Fruit fly (Drosophila melanogaster) whole organism, embryonic: ENCODE measurements around the gene dachs.

Experiments
- B-H2 ChIP-seq: fragments of 200-800 bp; sonication (Bioruptor generic); optimal IDR thresholded peaks from 2 replicates; lab custom pipeline; 2018; ENCODE audit warnings: missing biosample characterization, mild to moderate bottlenecking, missing genetic modification characterization
- CG10274 ChIP-seq: fragments of 200-800 bp; sonication (Bioruptor generic); optimal IDR thresholded peaks from 3 replicates; lab custom pipeline; 2017; ENCODE audit warnings: missing biosample characterization, mild to moderate bottlenecking, missing genetic modification characterization
- CG12104 ChIP-seq: fragments of 200-800 bp; sonication (Bioruptor generic); optimal IDR thresholded peaks from 3 replicates; lab custom pipeline; 2016; ENCODE audit warnings: missing biosample characterization, missing genetic modification characterization
- CG12219 ChIP-seq: fragments of 200-800 bp; sonication (Bioruptor generic); optimal IDR thresholded peaks from 3 replicates; lab custom pipeline; 2018; ENCODE audit warnings: missing biosample characterization, mild to moderate bottlenecking, missing genetic modification characterization
- CG12942 ChIP-seq: fragments of 200-800 bp; sonication (Bioruptor generic); optimal IDR thresholded peaks from 3 replicates; lab custom pipeline; 2016; ENCODE audit warnings: missing biosample characterization, missing genetic modification characterization
- CG13894 ChIP-seq: fragments of 200-800 bp; sonication (Bioruptor generic); optimal IDR thresholded peaks from 3 replicates; lab custom pipeline; 2018; ENCODE audit warnings: missing biosample characterization, mild to moderate bottlenecking, missing genetic modification characterization, moderate library complexity
- CG14050 ChIP-seq: fragments of 200-800 bp; sonication (Bioruptor generic); IDR thresholded peaks from 3 replicates; pipeline ENCODE4 v1.3.6; 2022; ENCODE audit warnings: missing biosample characterization, missing genetic modification characterization
- CG14667 ChIP-seq: fragments of 200-800 bp; sonication (Bioruptor generic); IDR thresholded peaks from 2 replicates; pipeline ENCODE4 v1.3.6; 2022; ENCODE audit warnings: missing biosample characterization, missing genetic modification characterization
- CG14965 ChIP-seq: fragments of 200-800 bp; sonication (Bioruptor generic); optimal IDR thresholded peaks from 2 replicates; lab custom pipeline; 2016; ENCODE audit warnings: missing biosample characterization, missing genetic modification characterization, borderline replicate concordance
- CG1602 ChIP-seq: fragments of 200-800 bp; sonication (Bioruptor generic); optimal IDR thresholded peaks from 3 replicates; lab custom pipeline; 2016; ENCODE audit warnings: missing biosample characterization, missing genetic modification characterization
- CG17829 ChIP-seq: fragments of 200-800 bp; optimal IDR thresholded peaks from 2 replicates; lab custom pipeline; 2019; ENCODE audit warnings: missing biosample characterization, mild to moderate bottlenecking, missing genetic modification characterization, moderate library complexity
- CG2712 ChIP-seq: fragments of 200-800 bp; optimal IDR thresholded peaks from 3 replicates; lab custom pipeline; 2019; ENCODE audit warnings: missing biosample characterization, mild to moderate bottlenecking, missing genetic modification characterization, moderate library complexity
- CG4707 ChIP-seq: fragments of 200-800 bp; sonication (Bioruptor generic); optimal IDR thresholded peaks from 2 replicates; lab custom pipeline; 2018; ENCODE audit warnings: missing biosample characterization, mild to moderate bottlenecking, missing genetic modification characterization, moderate library complexity
- CG5180 ChIP-seq: fragments of 200-800 bp; sonication (Bioruptor generic); optimal IDR thresholded peaks from 3 replicates; lab custom pipeline; 2017; ENCODE audit warnings: missing biosample characterization, missing genetic modification characterization, mild to moderate bottlenecking, moderate library complexity, missing genetic modification reagents
- CG6683 ChIP-seq: fragments of 200-800 bp; sonication (Bioruptor generic); optimal IDR thresholded peaks from 2 replicates; lab custom pipeline; 2017; ENCODE audit warnings: missing biosample characterization, mild to moderate bottlenecking, missing genetic modification characterization, missing genetic modification reagents
- CG9215 ChIP-seq: fragments of 200-800 bp; sonication (Bioruptor generic); IDR thresholded peaks from 2 replicates; pipeline ENCODE4 v1.3.6; 2022; ENCODE audit warnings: missing biosample characterization, missing genetic modification characterization
- CG9609 ChIP-seq: fragments of 200-800 bp; sonication (Bioruptor generic); optimal IDR thresholded peaks from 3 replicates; lab custom pipeline; 2016; ENCODE audit warnings: missing biosample characterization, missing genetic modification characterization
- CG9727 ChIP-seq: fragments of 200-800 bp; sonication (Bioruptor generic); optimal IDR thresholded peaks from 3 replicates; lab custom pipeline; 2017; ENCODE audit warnings: missing biosample characterization, mild to moderate bottlenecking, missing genetic modification characterization
- D19A ChIP-seq: fragments of 200-800 bp; optimal IDR thresholded peaks from 3 replicates; lab custom pipeline; 2019; ENCODE audit warnings: missing biosample characterization, mild to moderate bottlenecking, missing genetic modification characterization, moderate library complexity
- Dip2 ChIP-seq: fragments of 200-800 bp; sonication (Bioruptor generic); IDR thresholded peaks from 2 replicates; pipeline ENCODE4 v1.3.6; 2022; ENCODE audit warnings: missing biosample characterization, missing genetic modification characterization
- GATAe ChIP-seq: fragments of 200-800 bp; sonication (Bioruptor generic); conservative IDR thresholded peaks from 2 replicates; pipeline ENCODE4 v1.3.6; 2022; ENCODE audit warnings: missing biosample characterization, missing genetic modification characterization
- Hand ChIP-seq: fragments of 200-800 bp; sonication (Bioruptor generic); optimal IDR thresholded peaks from 2 replicates; lab custom pipeline; 2017; ENCODE audit warnings: mild to moderate bottlenecking, missing biosample characterization, missing genetic modification reagents, missing genetic modification characterization
- HmgD ChIP-seq: fragments of 200-800 bp; sonication (Bioruptor generic); optimal IDR thresholded peaks from 3 replicates; lab custom pipeline; 2016; ENCODE audit warnings: missing biosample characterization, missing genetic modification characterization
- Hsf ChIP-seq: fragments of 200-800 bp; sonication (Bioruptor generic); optimal IDR thresholded peaks from 3 replicates; lab custom pipeline; 2016; ENCODE audit warnings: missing biosample characterization, missing genetic modification characterization
- NK7.1 ChIP-seq: fragments of 200-800 bp; sonication (Bioruptor generic); optimal IDR thresholded peaks from 3 replicates; lab custom pipeline; 2016; ENCODE audit warnings: missing biosample characterization, missing genetic modification characterization
- Pdp1 ChIP-seq, 2 experiments: fragments of 200-800 bp; sonication (Bioruptor generic); optimal IDR thresholded peaks; 3 replicates each; lab custom pipeline; 2016; ENCODE audit warnings: missing biosample characterization in 2 of 2, missing genetic modification characterization in 2 of 2, mild to moderate bottlenecking in 1 of 2, moderate library complexity in 1 of 2
- Side ChIP-seq: fragments of 200-800 bp; sonication (Bioruptor generic); optimal IDR thresholded peaks from 2 replicates; lab custom pipeline; 2016; ENCODE audit warnings: missing biosample characterization, missing genetic modification characterization
- Spps ChIP-seq: fragments of 200-800 bp; sonication (Bioruptor generic); optimal IDR thresholded peaks from 2 replicates; lab custom pipeline; 2018; ENCODE audit warnings: missing biosample characterization, mild to moderate bottlenecking, missing genetic modification characterization
- Usf ChIP-seq: fragments of 200-800 bp; sonication (Bioruptor generic); optimal IDR thresholded peaks from 2 replicates; lab custom pipeline; 2017; ENCODE audit warnings: missing genotype, missing biosample characterization, missing genetic modification characterization
- Vsx1 ChIP-seq: fragments of 200-800 bp; sonication (Bioruptor generic); optimal IDR thresholded peaks from 2 replicates; lab custom pipeline; 2017; ENCODE audit warnings: missing biosample characterization, mild to moderate bottlenecking, missing genetic modification characterization, missing genetic modification reagents
- ara ChIP-seq: fragments of 200-800 bp; sonication (Bioruptor generic); IDR thresholded peaks from 2 replicates; pipeline ENCODE4 v1.3.6; 2022; ENCODE audit warnings: missing biosample characterization, missing genetic modification characterization
- ash1 ChIP-seq: fragments of 200-800 bp; sonication (Bioruptor generic); optimal IDR thresholded peaks from 2 replicates; lab custom pipeline; 2018; ENCODE audit warnings: missing biosample characterization, mild to moderate bottlenecking, missing genetic modification characterization
- bbx ChIP-seq: fragments of 200-800 bp; sonication (Bioruptor generic); IDR thresholded peaks from 2 replicates; pipeline ENCODE4 v1.3.6; 2022; ENCODE audit warnings: missing biosample characterization, missing genetic modification characterization; ENCODE audit not compliant: partially characterized antibody
- br ChIP-seq: fragments of >200 bp; optimal IDR thresholded peaks from 2 replicates; lab custom pipeline; 2017
- cas ChIP-seq: fragments of 200-800 bp; sonication (Bioruptor generic); IDR thresholded peaks from 2 replicates; pipeline ENCODE4 v1.3.6; 2022; ENCODE audit warnings: missing biosample characterization, missing genetic modification characterization
- chif ChIP-seq, 2 experiments: fragments of 200-800 bp; sonication (Bioruptor generic); optimal IDR thresholded peaks; 3 replicates each; lab custom pipeline; 2016; ENCODE audit warnings: missing biosample characterization in 2 of 2, missing genetic modification characterization in 2 of 2
- croc ChIP-seq: fragments of 200-800 bp; sonication (Bioruptor generic); conservative IDR thresholded peaks from 3 replicates; pipeline ENCODE4 v1.3.6; 2022; ENCODE audit warnings: missing biosample characterization, missing genetic modification characterization
- eyg ChIP-seq: fragments of 200-800 bp; sonication (Bioruptor generic); optimal IDR thresholded peaks from 3 replicates; lab custom pipeline; 2016; ENCODE audit warnings: missing biosample characterization, missing genetic modification characterization
- fd102C ChIP-seq: fragments of 200-800 bp; sonication (Bioruptor generic); optimal IDR thresholded peaks from 2 replicates; lab custom pipeline; 2018; ENCODE audit warnings: missing biosample characterization, mild to moderate bottlenecking, missing genetic modification characterization, moderate library complexity
- ftz-f1 ChIP-seq: fragments of 200-800 bp; sonication (Bioruptor generic); optimal IDR thresholded peaks from 2 replicates; lab custom pipeline; 2016; ENCODE audit warnings: missing biosample characterization, missing genetic modification characterization
- gsb-n ChIP-seq: fragments of 200-800 bp; sonication (Bioruptor generic); optimal IDR thresholded peaks from 3 replicates; lab custom pipeline; 2018; ENCODE audit warnings: missing biosample characterization, mild to moderate bottlenecking, missing genetic modification characterization
- maf-S ChIP-seq: fragments of 200-800 bp; sonication (Bioruptor generic); optimal IDR thresholded peaks from 2 replicates; lab custom pipeline; 2016; ENCODE audit warnings: missing biosample characterization, missing genetic modification characterization
- mam ChIP-seq: fragments of 200-800 bp; sonication (Bioruptor generic); optimal IDR thresholded peaks from 3 replicates; lab custom pipeline; 2016; ENCODE audit warnings: missing biosample characterization, missing genetic modification characterization
- pb ChIP-seq: fragments of 200-800 bp; sonication (Bioruptor generic); optimal IDR thresholded peaks from 3 replicates; lab custom pipeline; 2016; ENCODE audit warnings: missing biosample characterization, missing genetic modification characterization
- sc ChIP-seq, 3 experiments: fragments of >200 bp in 2 of 3; fragments of 200-800 bp in 1 of 3; sonication (Bioruptor generic) in 1 of 3; optimal IDR thresholded peaks; 2 replicates in 2 of 3; 3 replicates in 1 of 3; lab custom pipeline; 2017; ENCODE audit warnings: mild to moderate bottlenecking in 1 of 3, missing biosample characterization in 1 of 3, missing genetic modification characterization in 1 of 3, missing genetic modification reagents in 1 of 3
- stc ChIP-seq: fragments of 200-800 bp; sonication (Bioruptor generic); IDR thresholded peaks from 2 replicates; pipeline ENCODE4 v1.3.6; 2022; ENCODE audit warnings: missing biosample characterization, missing genetic modification characterization
- tap ChIP-seq: fragments of 200-800 bp; optimal IDR thresholded peaks from 3 replicates; lab custom pipeline; 2019; ENCODE audit warnings: missing biosample characterization, mild to moderate bottlenecking, missing genetic modification characterization, moderate library complexity
- tgo ChIP-seq: fragments of 200-800 bp; sonication (Bioruptor generic); IDR thresholded peaks from 3 replicates; pipeline ENCODE4 v1.3.6; 2022; ENCODE audit warnings: missing biosample characterization, missing genetic modification characterization
- tin ChIP-seq: fragments of 200-800 bp; sonication (Bioruptor generic); optimal IDR thresholded peaks from 3 replicates; lab custom pipeline; 2016; ENCODE audit warnings: missing biosample characterization, missing genetic modification characterization
- ttk ChIP-seq: fragments of 200-800 bp; sonication (Bioruptor generic); IDR thresholded peaks from 2 replicates; pipeline ENCODE4 v2.1.2; 2022; ENCODE audit warnings: missing biosample characterization, missing genetic modification characterization
- unc-4 ChIP-seq: fragments of 200-800 bp; sonication (Bioruptor generic); IDR thresholded peaks from 2 replicates; pipeline ENCODE4 v1.3.6; 2022; ENCODE audit warnings: missing biosample characterization, missing genetic modification characterization; ENCODE audit not compliant: partially characterized antibody

Gene dachs

dm6 chr2L:8473448-8473847 is 6.8 kb downstream of the dachs start (continued):
- TF ChIP-seq sc (optimal IDR thresholded peaks at IDR 0.05; lab: Kevin White, UChicago) = no peak
- TF ChIP-seq sc (GFP tag; optimal IDR thresholded peaks at IDR 0.05; lab: Kevin White, UChicago) = no peak
- peak; percentile 6 for TF ChIP-seq maf-S (GFP tag; lab: Kevin White, UChicago)
- peak; percentile 51 for TF ChIP-seq CG17829
- no peak for TF ChIP-seq HmgD (GFP tag; lab: Kevin White, UChicago)
- no peak for TF ChIP-seq Hand (GFP tag; lab: Kevin White, UChicago)
- TF ChIP-seq CG14667 (GFP tag; lab: Robert Waterston, UW) = peak; percentile 61
- TF ChIP-seq B-H2 (GFP tag; lab: Kevin White, UChicago) = no peak
- no peak for TF ChIP-seq Usf (GFP tag; lab: Kevin White, UChicago)
- TF ChIP-seq CG5180 = peak; percentile 32
- peak; percentile 57 for TF ChIP-seq Spps (tag; lab: Kevin White, UChicago)
- no peak for TF ChIP-seq Vsx1 (GFP tag; lab: Kevin White, UChicago)
- peak in 1 of 2 experiments; percentile 22 for TF ChIP-seq Pdp1 (GFP tag; optimal IDR thresholded peaks at IDR 0.05; lab: Kevin White, UChicago)
- TF ChIP-seq CG6683 (GFP tag; lab: Kevin White, UChicago) = no peak
- no peak for TF ChIP-seq cas (GFP tag; lab: Robert Waterston, UW)
- TF ChIP-seq tin = peak; percentile 23
- TF ChIP-seq ftz-f1 (GFP tag; lab: Kevin White, UChicago) = no peak
- no peak for TF ChIP-seq br (lab: Kevin White, UChicago)
- TF ChIP-seq croc (GFP tag; lab: Robert Waterston, UW) = peak; percentile 47; the same call in 2 of the 3 replicates
- peak; percentile 67; the same call in 1 of the 2 replicates for TF ChIP-seq ara (GFP tag; lab: Robert Waterston, UW)
- no peak for TF ChIP-seq CG13894 (tag; lab: Kevin White, UChicago)
- peak; percentile 72 for TF ChIP-seq stc (GFP tag; lab: Robert Waterston, UW)
- no peak for TF ChIP-seq NK7.1 (GFP tag; lab: Kevin White, UChicago)
- no peak for TF ChIP-seq unc-4 (GFP tag; lab: Robert Waterston, UW)
- no peak for TF ChIP-seq Side (GFP tag; lab: Kevin White, UChicago)
- peak; percentile 35 for TF ChIP-seq CG12219 (GFP tag; lab: Kevin White, UChicago)
- TF ChIP-seq CG14965 (GFP tag; lab: Kevin White, UChicago) = no peak
- no peak for TF ChIP-seq bbx (GFP tag; lab: Robert Waterston, UW)
- no peak for TF ChIP-seq GATAe
- TF ChIP-seq CG12942 (GFP tag; lab: Kevin White, UChicago) = peak; percentile 5
- TF ChIP-seq ttk (GFP tag; lab: Robert Waterston, UW) = peak; percentile 46; the same call in 1 of the 2 replicates
- TF ChIP-seq CG1602 (GFP tag; lab: Kevin White, UChicago) = peak; percentile 5
- peak; percentile 73 for TF ChIP-seq tgo (GFP tag; lab: Robert Waterston, UW)
- no peak for TF ChIP-seq pb (GFP tag; lab: Kevin White, UChicago)
- no peak for TF ChIP-seq Dip2 (GFP tag; lab: Robert Waterston, UW)
- TF ChIP-seq eyg (GFP tag; lab: Kevin White, UChicago) = no peak
- peak; percentile 39 for TF ChIP-seq gsb-n
- peak in 1 of 2 experiments; percentile 24 for TF ChIP-seq chif (GFP tag; optimal IDR thresholded peaks at IDR 0.05; lab: Kevin White, UChicago)
- no peak for TF ChIP-seq mam (GFP tag; lab: Kevin White, UChicago)
- no peak for TF ChIP-seq CG4707 (GFP tag; lab: Kevin White, UChicago)
- peak; percentile 71 for TF ChIP-seq CG2712 (tag; lab: Kevin White, UChicago)
- no peak for TF ChIP-seq CG9609
- peak; percentile 15 for TF ChIP-seq tap (tag; lab: Kevin White, UChicago)
- peak; percentile 6 for TF ChIP-seq D19A (tag; lab: Kevin White, UChicago)
- TF ChIP-seq CG9215 (GFP tag; lab: Robert Waterston, UW) = peak; percentile 51; the same call in 1 of the 2 replicates
- TF ChIP-seq CG9727 (GFP tag; lab: Kevin White, UChicago) = peak; percentile 66
- TF ChIP-seq fd102C = no peak
- TF ChIP-seq CG14050 (GFP tag; lab: Robert Waterston, UW) = peak; percentile 60
- TF ChIP-seq CG10274 (GFP tag; lab: Kevin White, UChicago) = no peak
- peak; percentile 8 for TF ChIP-seq CG12104
- peak; percentile 23 for TF ChIP-seq Hsf (GFP tag; lab: Kevin White, UChicago)
- TF ChIP-seq ash1 (GFP tag; lab: Kevin White, UChicago) = no peak
